Fruit fly (Drosophila melanogaster): ENCODE measurements around the gene Send2.

The Send2 gene

dm6 chr2L:14366590-14367273 lies 20.2 kb upstream of the Send2 start (continued):
- TF ChIP-seq cyc (GFP tag; optimal IDR thresholded peaks at IDR 0.05) = no peak
- no peak for TF ChIP-seq CG1621 (tag; optimal IDR thresholded peaks at IDR 0.05)
- peak; percentile 38 for TF ChIP-seq OdsH (GFP tag; optimal IDR thresholded peaks at IDR 0.05)
- no peak for TF ChIP-seq CG34406 (GFP tag; optimal IDR thresholded peaks at IDR 0.05)
- peak; percentile 31 for TF ChIP-seq Sox102F (GFP tag; optimal IDR thresholded peaks at IDR 0.05)

- peak; percentile 63 for TF ChIP-seq Met (GFP tag; optimal IDR thresholded peaks at IDR 0.05)
- peak; percentile 72 for TF ChIP-seq CG6163 (GFP tag; IDR thresholded peaks at IDR 0.05)
- peak; percentile 40 for TF ChIP-seq lz (GFP tag; optimal IDR thresholded peaks at IDR 0.05)
- peak; percentile 15 for TF ChIP-seq Sox14 (GFP tag; optimal IDR thresholded peaks at IDR 0.05)
- no peak for TF ChIP-seq CG6854 (GFP tag; optimal IDR thresholded peaks at IDR 0.05)
- TF ChIP-seq fd59A (GFP tag; optimal IDR thresholded peaks at IDR 0.05) = no peak
- TF ChIP-seq eg (GFP tag; IDR thresholded peaks at IDR 0.05) = peak; percentile 86
- peak; percentile 76 for TF ChIP-seq CG3032 (tag; optimal IDR thresholded peaks at IDR 0.05)
- no peak for TF ChIP-seq Eip75B (GFP tag; optimal IDR thresholded peaks at IDR 0.05)
- no peak for TF ChIP-seq vri (GFP tag; optimal IDR thresholded peaks at IDR 0.05)
- peak; percentile 80 for TF ChIP-seq CG15336 (GFP tag; IDR thresholded peaks at IDR 0.05)
- no peak for TF ChIP-seq CG8319 (GFP tag; optimal IDR thresholded peaks at IDR 0.05)
- TF ChIP-seq salr (GFP tag; optimal IDR thresholded peaks at IDR 0.05) = peak in 1 of 2 experiments; percentile 53
- peak; percentile 58 for TF ChIP-seq Lpt (GFP tag; optimal IDR thresholded peaks at IDR 0.05)
- peak; percentile 70 for TF ChIP-seq dsx (GFP tag; optimal IDR thresholded peaks at IDR 0.05; ENCODE audit: poor library complexity, severe bottlenecking)
- TF ChIP-seq CG7368 (GFP tag; optimal IDR thresholded peaks at IDR 0.05) = peak; percentile 36
- TF ChIP-seq CG31627 (GFP tag; optimal IDR thresholded peaks at IDR 0.05) = peak; percentile 39
- peak in 1 of 2 experiments; percentile 18 for TF ChIP-seq ss (GFP tag; optimal IDR thresholded peaks at IDR 0.05)
- peak; percentile 78 for TF ChIP-seq Gug (GFP tag; IDR thresholded peaks at IDR 0.05)
- peak; percentile 3 for TF ChIP-seq Eip93F (GFP tag; optimal IDR thresholded peaks at IDR 0.05)
- peak; percentile 74 for TF ChIP-seq Ets96B (tag; optimal IDR thresholded peaks at IDR 0.05)
- TF ChIP-seq fkh (GFP tag; optimal IDR thresholded peaks at IDR 0.05) = no peak
- peak; percentile 49 for TF ChIP-seq pdm3 (GFP tag; optimal IDR thresholded peaks at IDR 0.05)
- peak; percentile 57 for TF ChIP-seq CG10669 (GFP tag; optimal IDR thresholded peaks at IDR 0.05)
- no peak for TF ChIP-seq CG1621 (tag; optimal IDR thresholded peaks at IDR 0.05)
- TF ChIP-seq spab (GFP tag; optimal IDR thresholded peaks at IDR 0.05) = peak; percentile 37
- peak; percentile 84 for TF ChIP-seq CG8119 (GFP tag; IDR thresholded peaks at IDR 0.05)
- no peak for TF ChIP-seq Blimp-1 (GFP tag; optimal IDR thresholded peaks at IDR 0.05)
- TF ChIP-seq Ets21C (GFP tag; optimal IDR thresholded peaks at IDR 0.05) = no peak
- TF ChIP-seq CG9139 (GFP tag; optimal IDR thresholded peaks at IDR 0.05) = no peak
- no peak for TF ChIP-seq dac (GFP tag; optimal IDR thresholded peaks at IDR 0.05)
- TF ChIP-seq CG6792 (GFP tag; optimal IDR thresholded peaks at IDR 0.05) = peak; percentile 51
- no peak for TF ChIP-seq fd85E (GFP tag; optimal IDR thresholded peaks at IDR 0.05)
- TF ChIP-seq CG4318 (GFP tag; optimal IDR thresholded peaks at IDR 0.05) = peak; percentile 40
- peak; percentile 73 for TF ChIP-seq CG32006 (GFP tag; optimal IDR thresholded peaks at IDR 0.05)
- TF ChIP-seq CG11902 (GFP tag; optimal IDR thresholded peaks at IDR 0.05) = peak; percentile 13
- peak; percentile 68 for TF ChIP-seq CG6276 (GFP tag; optimal IDR thresholded peaks at IDR 0.05)
- TF ChIP-seq Hr38 (GFP tag; optimal IDR thresholded peaks at IDR 0.05) = no peak
- TF ChIP-seq Sox15 (GFP tag; optimal IDR thresholded peaks at IDR 0.05) = peak; percentile 30
- TF ChIP-seq Eip78C (GFP tag) = peak; percentile 85
- TF ChIP-seq CG3919 (GFP tag; optimal IDR thresholded peaks at IDR 0.05) = peak; percentile 62
- TF ChIP-seq esn (GFP tag; optimal IDR thresholded peaks at IDR 0.05) = peak; percentile 74
- peak; percentile 67 for TF ChIP-seq achi (GFP tag; optimal IDR thresholded peaks at IDR 0.05)
- peak; percentile 72 for TF ChIP-seq CG8632 (GFP tag; optimal IDR thresholded peaks at IDR 0.05)
- peak; percentile 54 for TF ChIP-seq Hr4 (GFP tag; optimal IDR thresholded peaks at IDR 0.05)
- TF ChIP-seq CG34406 (GFP tag; optimal IDR thresholded peaks at IDR 0.05) = peak; percentile 79
Measured at dm6 chr2L:14361736-14362180, 15.3 kb upstream of the Send2 start, which contains the start of gene spel1. Gene spel1 (plus strand): TSS chr2L:14362069.

Measured in whole organism, prepupa.